Fruit fly (Drosophila melanogaster) whole organism, embryonic: ENCODE data around the gene tub.

Experiments used
- B-H2 ChIP-seq: fragments of 200-800 bp; sonication (Bioruptor generic); optimal IDR thresholded peaks from 2 replicates; lab custom pipeline; 2018; ENCODE audit warnings: missing biosample characterization, mild to moderate bottlenecking, missing genetic modification characterization
- CG11456 ChIP-seq: fragments of 200-800 bp; sonication (Bioruptor generic); IDR thresholded peaks from 3 replicates; pipeline ENCODE4 v1.3.6; 2022; ENCODE audit warnings: missing biosample characterization, missing genetic modification characterization
- CG12744 ChIP-seq: fragments of 200-800 bp; sonication (Bioruptor generic); optimal IDR thresholded peaks from 2 replicates; lab custom pipeline; 2016; ENCODE audit warnings: missing biosample characterization, missing genetic modification characterization
- CG14710 ChIP-seq: fragments of 200-800 bp; sonication (Bioruptor generic); optimal IDR thresholded peaks from 3 replicates; lab custom pipeline; 2019; ENCODE audit warnings: missing biosample characterization, mild to moderate bottlenecking, missing genetic modification characterization, moderate library complexity
- CG16863 ChIP-seq: fragments of 200-800 bp; sonication (Bioruptor generic); optimal IDR thresholded peaks from 3 replicates; lab custom pipeline; 2016; ENCODE audit warnings: missing biosample characterization, missing genetic modification characterization
- CG17186 ChIP-seq: fragments of 200-800 bp; sonication (Bioruptor generic); optimal IDR thresholded peaks from 3 replicates; lab custom pipeline; 2017; ENCODE audit warnings: missing biosample characterization, missing genetic modification reagents, missing genetic modification characterization
- CG17802 ChIP-seq: fragments of 200-800 bp; sonication (Bioruptor generic); optimal IDR thresholded peaks from 2 replicates; lab custom pipeline; 2018; ENCODE audit warnings: missing biosample characterization, mild to moderate bottlenecking, missing genetic modification characterization, moderate library complexity
- CG17829 ChIP-seq: fragments of 200-800 bp; optimal IDR thresholded peaks from 2 replicates; lab custom pipeline; 2019; ENCODE audit warnings: missing biosample characterization, mild to moderate bottlenecking, missing genetic modification characterization, moderate library complexity
- CG2120 ChIP-seq: fragments of 200-800 bp; sonication (Bioruptor generic); optimal IDR thresholded peaks from 3 replicates; lab custom pipeline; 2016; ENCODE audit warnings: missing biosample characterization, missing genetic modification characterization
- CG2875 ChIP-seq: fragments of 200-800 bp; sonication (Bioruptor generic); optimal IDR thresholded peaks from 2 replicates; lab custom pipeline; 2017; ENCODE audit warnings: missing biosample characterization, mild to moderate bottlenecking, missing genetic modification characterization, missing genetic modification reagents
- CG30020 ChIP-seq: fragments of 200-800 bp; optimal IDR thresholded peaks from 2 replicates; lab custom pipeline; 2019; ENCODE audit warnings: missing biosample characterization, mild to moderate bottlenecking, missing genetic modification characterization, moderate library complexity
- CG34422 ChIP-seq: fragments of 200-800 bp; sonication (Bioruptor generic); IDR thresholded peaks from 3 replicates; pipeline ENCODE4 v1.3.6; 2022; ENCODE audit warnings: missing biosample characterization, missing genetic modification characterization
- CG3847 ChIP-seq: fragments of 200-800 bp; sonication (Bioruptor generic); IDR thresholded peaks from 2 replicates; pipeline ENCODE4 v1.3.6; 2022; ENCODE audit warnings: missing biosample characterization, missing genetic modification characterization
- CG42726 ChIP-seq: fragments of 200-800 bp; sonication (Bioruptor generic); IDR thresholded peaks from 2 replicates; pipeline ENCODE4 v1.3.6; 2022; ENCODE audit warnings: missing biosample characterization, missing genetic modification characterization; ENCODE audit not compliant: partially characterized antibody
- CG5180 ChIP-seq: fragments of 200-800 bp; sonication (Bioruptor generic); optimal IDR thresholded peaks from 3 replicates; lab custom pipeline; 2017; ENCODE audit warnings: missing biosample characterization, missing genetic modification characterization, mild to moderate bottlenecking, moderate library complexity, missing genetic modification reagents
- CG6854 ChIP-seq: fragments of 200-800 bp; sonication (Bioruptor generic); optimal IDR thresholded peaks from 3 replicates; lab custom pipeline; 2017; ENCODE audit warnings: missing biosample characterization, mild to moderate bottlenecking, missing genetic modification characterization
- CG9727 ChIP-seq: fragments of 200-800 bp; sonication (Bioruptor generic); optimal IDR thresholded peaks from 3 replicates; lab custom pipeline; 2017; ENCODE audit warnings: missing biosample characterization, mild to moderate bottlenecking, missing genetic modification characterization
- CG9797 ChIP-seq: fragments of 200-800 bp; sonication (Bioruptor generic); optimal IDR thresholded peaks from 3 replicates; lab custom pipeline; 2018; ENCODE audit warnings: missing biosample characterization, mild to moderate bottlenecking, missing genetic modification characterization
- CrebB ChIP-seq: fragments of 200-800 bp; sonication (Bioruptor generic); optimal IDR thresholded peaks from 3 replicates; lab custom pipeline; 2018; ENCODE audit warnings: missing biosample characterization, mild to moderate bottlenecking, missing genetic modification characterization
- Dek ChIP-seq: fragments of 200-800 bp; sonication (Bioruptor generic); optimal IDR thresholded peaks from 3 replicates; lab custom pipeline; 2019; ENCODE audit warnings: missing biosample characterization, mild to moderate bottlenecking, missing genetic modification characterization, moderate library complexity
- Dll ChIP-seq: fragments of 200-800 bp; sonication (Bioruptor generic); IDR thresholded peaks from 4 replicates; pipeline ENCODE4 v1.3.6; 2022; ENCODE audit warnings: missing biosample characterization, missing genetic modification characterization; ENCODE audit not compliant: partially characterized antibody
- Doc3 ChIP-seq: fragments of 200-800 bp; sonication (Bioruptor generic); IDR thresholded peaks from 3 replicates; pipeline ENCODE4 v1.3.6; 2022; ENCODE audit warnings: missing biosample characterization, missing genetic modification characterization; ENCODE audit not compliant: partially characterized antibody
- ERR ChIP-seq: fragments of 200-800 bp; sonication (Bioruptor generic); optimal IDR thresholded peaks from 2 replicates; lab custom pipeline; 2016; ENCODE audit warnings: missing biosample characterization, missing genetic modification characterization
- Elba2 ChIP-seq: fragments of 200-800 bp; sonication (Bioruptor generic); optimal IDR thresholded peaks from 3 replicates; lab custom pipeline; 2016; ENCODE audit warnings: missing biosample characterization, missing genetic modification characterization
- HHEX ChIP-seq: fragments of 200-800 bp; sonication (Bioruptor generic); optimal IDR thresholded peaks from 3 replicates; lab custom pipeline; 2017; ENCODE audit warnings: missing biosample characterization, mild to moderate bottlenecking, missing genetic modification characterization, missing genetic modification reagents
- Hsf ChIP-seq: fragments of 200-800 bp; sonication (Bioruptor generic); optimal IDR thresholded peaks from 3 replicates; lab custom pipeline; 2016; ENCODE audit warnings: missing biosample characterization, missing genetic modification characterization
- Myb ChIP-seq: fragments of 200-800 bp; sonication (Bioruptor generic); optimal IDR thresholded peaks from 2 replicates; lab custom pipeline; 2016; ENCODE audit warnings: missing biosample characterization, missing genetic modification characterization
- Scr ChIP-seq: fragments of 200-800 bp; sonication (Bioruptor generic); IDR thresholded peaks from 2 replicates; pipeline ENCODE4 v1.3.6; 2022; ENCODE audit warnings: missing biosample characterization, missing genetic modification characterization; ENCODE audit not compliant: partially characterized antibody
- Sox102F ChIP-seq: fragments of 200-800 bp; sonication (Bioruptor generic); optimal IDR thresholded peaks from 2 replicates; lab custom pipeline; 2018; ENCODE audit warnings: missing biosample characterization, mild to moderate bottlenecking, missing genetic modification characterization, moderate library complexity
- bbx ChIP-seq: fragments of 200-800 bp; sonication (Bioruptor generic); IDR thresholded peaks from 2 replicates; pipeline ENCODE4 v1.3.6; 2022; ENCODE audit warnings: missing biosample characterization, missing genetic modification characterization; ENCODE audit not compliant: partially characterized antibody
- bigmax ChIP-seq: fragments of 200-800 bp; sonication (Bioruptor generic); optimal IDR thresholded peaks from 2 replicates; lab custom pipeline; 2018; ENCODE audit warnings: missing biosample characterization, mild to moderate bottlenecking, missing genetic modification characterization
- bsh ChIP-seq, 2 experiments: fragments of 200-800 bp; sonication (Bioruptor generic); optimal IDR thresholded peaks; 2 replicates each; lab custom pipeline; 2017 to 2018; ENCODE audit warnings: mild to moderate bottlenecking in 2 of 2, missing biosample characterization in 2 of 2, missing genetic modification characterization in 2 of 2, moderate library complexity in 1 of 2
- cato ChIP-seq: fragments of 200-800 bp; sonication (Bioruptor generic); optimal IDR thresholded peaks from 2 replicates; lab custom pipeline; 2016; ENCODE audit warnings: missing biosample characterization, missing genetic modification characterization, borderline replicate concordance
- dan ChIP-seq: fragments of 200-800 bp; sonication (Bioruptor generic); IDR thresholded peaks from 2 replicates; pipeline ENCODE4 v1.3.6; 2022; ENCODE audit warnings: missing biosample characterization, missing genetic modification characterization
- gcm2 ChIP-seq: fragments of 200-800 bp; sonication (Bioruptor generic); optimal IDR thresholded peaks from 2 replicates; lab custom pipeline; 2016; ENCODE audit warnings: missing biosample characterization, missing genetic modification characterization
- gem ChIP-seq: fragments of 200-800 bp; sonication (Bioruptor generic); optimal IDR thresholded peaks from 2 replicates; lab custom pipeline; 2019; ENCODE audit warnings: missing biosample characterization, mild to moderate bottlenecking, missing genetic modification characterization, moderate library complexity
- kni ChIP-seq: fragments of 200-800 bp; sonication (Bioruptor generic); optimal IDR thresholded peaks from 3 replicates; lab custom pipeline; 2017; ENCODE audit warnings: mild to moderate bottlenecking, missing biosample characterization, missing genetic modification reagents, missing genetic modification characterization
- lilli ChIP-seq: fragments of 200-800 bp; sonication (Bioruptor generic); optimal IDR thresholded peaks from 3 replicates; lab custom pipeline; 2016; ENCODE audit warnings: missing biosample characterization, missing genetic modification characterization
- nmo ChIP-seq: fragments of 200-800 bp; sonication (Bioruptor generic); optimal IDR thresholded peaks from 2 replicates; lab custom pipeline; 2018; ENCODE audit warnings: missing biosample characterization, mild to moderate bottlenecking, missing genetic modification characterization, moderate library complexity
- otp ChIP-seq: fragments of 200-800 bp; sonication (Bioruptor generic); IDR thresholded peaks from 3 replicates; pipeline ENCODE4, ENCODE4 v1.3.6; 2022; ENCODE audit warnings: missing biosample characterization, missing genetic modification characterization
- phol ChIP-seq: fragments of 200-800 bp; sonication (Bioruptor generic); optimal IDR thresholded peaks from 3 replicates; lab custom pipeline; 2018; ENCODE audit warnings: missing biosample characterization, mild to moderate bottlenecking, missing genetic modification characterization, moderate library complexity
- pzg ChIP-seq: fragments of 200-800 bp; sonication (Bioruptor generic); optimal IDR thresholded peaks from 3 replicates; lab custom pipeline; 2018; ENCODE audit warnings: missing biosample characterization, mild to moderate bottlenecking, missing genetic modification characterization, moderate library complexity
- salm ChIP-seq: fragments of 200-800 bp; sonication (Bioruptor generic); optimal IDR thresholded peaks from 2 replicates; lab custom pipeline; 2018; ENCODE audit warnings: missing biosample characterization, mild to moderate bottlenecking, missing genetic modification characterization
- sug ChIP-seq: fragments of 200-800 bp; optimal IDR thresholded peaks from 2 replicates; lab custom pipeline; 2019; ENCODE audit warnings: missing biosample characterization, mild to moderate bottlenecking, missing genetic modification characterization, moderate library complexity
- trh ChIP-seq: fragments of 200-800 bp; sonication (Bioruptor generic); optimal IDR thresholded peaks from 2 replicates; lab custom pipeline; 2016; ENCODE audit warnings: missing biosample characterization, missing genetic modification characterization
- z ChIP-seq: fragments of 200-800 bp; sonication (Bioruptor generic); IDR thresholded peaks from 3 replicates; pipeline ENCODE4 v1.3.6; 2022; ENCODE audit warnings: missing biosample characterization, missing genetic modification characterization
- zfh1 ChIP-seq: fragments of 200-800 bp; sonication (Bioruptor generic); IDR thresholded peaks from 3 replicates; pipeline ENCODE4 v1.3.6; 2022; ENCODE audit warnings: missing biosample characterization, missing genetic modification characterization

tub gene

DNA sequence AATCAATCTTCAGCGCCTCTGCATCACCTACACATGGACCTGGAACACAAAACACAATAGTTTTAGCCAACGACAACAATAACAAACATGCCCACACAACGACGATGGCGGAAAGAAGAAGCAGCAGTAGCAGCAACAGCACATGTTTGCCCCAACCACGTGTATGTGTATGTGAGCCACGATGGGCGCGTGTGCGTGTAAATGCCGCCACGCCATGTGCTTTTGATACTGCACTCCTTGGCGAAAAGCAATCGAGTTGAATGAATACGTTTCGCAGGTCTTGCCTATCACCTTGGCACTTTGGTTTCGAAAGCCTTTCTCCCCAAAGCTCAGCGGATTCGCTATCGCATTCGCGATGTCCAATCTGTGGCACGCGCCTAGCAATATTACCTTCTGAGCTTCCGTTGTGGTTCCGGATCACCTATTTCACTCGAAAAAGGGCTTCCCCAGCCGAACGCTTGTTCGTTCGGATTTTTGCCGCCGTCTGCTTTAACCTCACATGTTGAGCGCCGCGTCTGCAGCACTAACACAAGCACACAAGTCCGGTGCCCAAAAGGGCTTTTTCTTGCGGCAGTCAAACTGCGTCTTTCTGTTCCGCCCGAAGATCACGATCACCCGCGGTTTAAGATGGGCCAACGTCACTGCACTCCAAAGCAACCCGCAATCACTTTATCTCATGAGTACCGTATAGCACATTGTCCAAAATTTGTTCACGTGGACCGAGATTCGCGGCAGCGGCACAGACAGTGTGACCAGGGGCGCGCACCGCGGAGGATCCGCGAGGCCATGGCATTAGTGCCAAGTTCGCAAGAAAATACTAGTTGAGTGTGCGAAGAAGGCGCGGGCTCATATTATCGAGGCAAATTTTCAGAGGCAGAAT, 41.3 kb downstream of the tub start, which contains the start of gene srl (continued):
- TF ChIP-seq salm (tag; lab: Kevin White, UChicago) (no peak), CG12744 (no peak), Dll (GFP tag; lab: Robert Waterston, UW) (peak; percentile 55; the same call in 1 of the 4 replicates), Elba2 (GFP tag; lab: Kevin White, UChicago) (peak; percentile 41), HHEX (no peak), Myb (GFP tag; lab: Kevin White, UChicago) (peak; percentile 23), CG34422 (GFP tag; lab: Robert Waterston, UW) (peak; percentile 94), Dek (tag; lab: Kevin White, UChicago) (no peak), trh (GFP tag; lab: Kevin White, UChicago) (no peak), dan (GFP tag; lab: Robert Waterston, UW) (no peak), z (GFP tag; lab: Robert Waterston, UW) (no peak), CG17802 (no peak), CG30020 (tag; lab: Kevin White, UChicago) (peak; percentile 50), bigmax (GFP tag; lab: Kevin White, UChicago) (peak; percentile 97), bsh (GFP tag; optimal IDR thresholded peaks at IDR 0.05; lab: Kevin White, UChicago) (no peak), otp (GFP tag; lab: Robert Waterston, UW) (0 out of 3 replicates have a peak, but pooled peaks have one; percentile 5), ERR (no peak), CG9797 (GFP tag; lab: Kevin White, UChicago) (peak; percentile 96), pzg (GFP tag; lab: Kevin White, UChicago) (peak; percentile 95), CG17829 (tag; lab: Kevin White, UChicago) (peak; percentile 60), gem (tag; lab: Kevin White, UChicago) (no peak), CG2120 (no peak), CG2875 (GFP tag; lab: Kevin White, UChicago) (no peak), cato (GFP tag; lab: Kevin White, UChicago) (no peak), gcm2 (GFP tag; lab: Kevin White, UChicago) (no peak), Doc3 (GFP tag; lab: Robert Waterston, UW) (0 out of 3 replicates have a peak, but pooled peaks have one; percentile 22), zfh1 (GFP tag; lab: Robert Waterston, UW) (peak; percentile 35; the same call in 1 of the 3 replicates), CG42726 (0 out of 2 replicates have a peak, but pooled peaks have one; percentile 10), Scr (peak; percentile 35; the same call in 1 of the 2 replicates), nmo (GFP tag; lab: Kevin White, UChicago) (peak; percentile 3), CG16863 (GFP tag; lab: Kevin White, UChicago) (no peak), Sox102F (GFP tag; lab: Kevin White, UChicago) (no peak), sug (tag; lab: Kevin White, UChicago) (peak; percentile 44), bbx (GFP tag; lab: Robert Waterston, UW) (0 out of 2 replicates have a peak, but pooled peaks have one; percentile 41), B-H2 (GFP tag; lab: Kevin White, UChicago) (no peak), CG6854 (GFP tag; lab: Kevin White, UChicago) (no peak), CrebB (peak; percentile 47), CG17186 (peak; percentile 93), CG5180 (peak; percentile 12), Hsf (GFP tag; lab: Kevin White, UChicago) (no peak), lilli (GFP tag; lab: Kevin White, UChicago) (peak; percentile 3), CG14710 (tag; lab: Kevin White, UChicago) (peak; percentile 39), kni (GFP tag; lab: Kevin White, UChicago) (no peak), CG3847 (GFP tag; lab: Robert Waterston, UW) (peak; percentile 48), CG9727 (GFP tag; lab: Kevin White, UChicago) (peak; percentile 19), phol (tag; lab: Kevin White, UChicago) (peak; percentile 33), CG11456 (GFP tag; lab: Robert Waterston, UW) (no peak)
